Fruit fly (Drosophila melanogaster) whole organism, adult: ENCODE results near the gene Rnmt.

Experiments
- CG11617 ChIP-seq: fragments of 200-800 bp; sonication (Bioruptor generic); optimal IDR thresholded peaks from 2 replicates; lab custom pipeline; 2017; ENCODE audit warnings: mild to moderate bottlenecking, missing biosample characterization, missing genetic modification reagents, missing genetic modification characterization
- CG14711 ChIP-seq: fragments of 200-800 bp; sonication (Bioruptor generic); optimal IDR thresholded peaks from 2 replicates; lab custom pipeline; 2018; ENCODE audit warnings: missing biosample characterization, mild to moderate bottlenecking, missing genetic modification characterization, moderate library complexity
- CG33017 ChIP-seq: fragments of 200-800 bp; sonication (Bioruptor generic); optimal IDR thresholded peaks from 2 replicates; lab custom pipeline; 2018; ENCODE audit warnings: missing biosample characterization, mild to moderate bottlenecking, missing genetic modification characterization, moderate library complexity
- CG7045 ChIP-seq: fragments of 200-800 bp; sonication (Bioruptor generic); optimal IDR thresholded peaks from 2 replicates; lab custom pipeline; 2017; ENCODE audit warnings: missing biosample characterization, mild to moderate bottlenecking, missing genetic modification characterization
- Hr96 ChIP-seq: fragments of 200-800 bp; sonication (Bioruptor generic); optimal IDR thresholded peaks from 2 replicates; lab custom pipeline; 2016; ENCODE audit warnings: missing biosample characterization, missing genetic modification characterization
- cnc ChIP-seq, 2 experiments: fragments of >200 bp; optimal IDR thresholded peaks; 2 replicates each; lab custom pipeline; 2017
- kay ChIP-seq: fragments of 200-800 bp; sonication (Bioruptor generic); peaks from one replicate; lab custom pipeline; 2016; ENCODE audit warnings: missing biosample characterization, missing genetic modification characterization, borderline replicate concordance
- ovo ChIP-seq: fragments of 200-800 bp; sonication (Bioruptor generic); optimal IDR thresholded peaks from 2 replicates; lab custom pipeline; 2016; ENCODE audit warnings: missing biosample characterization, missing genetic modification characterization
- tj ChIP-seq: fragments of 200-800 bp; sonication (Bioruptor generic); optimal IDR thresholded peaks from 3 replicates; lab custom pipeline; 2017; ENCODE audit warnings: missing biosample characterization, mild to moderate bottlenecking, missing genetic modification characterization, moderate library complexity

dm6 chr2L:15058118-15058402 lies 48.3 kb downstream of the Rnmt start, which contains the start of gene CG33679:
- no peak for TF ChIP-seq tj
- TF ChIP-seq CG14711 (tag; lab: Kevin White, UChicago): no peak
- TF ChIP-seq CG11617 (GFP tag; lab: Kevin White, UChicago): no peak
- no peak for TF ChIP-seq CG7045 (GFP tag; lab: Kevin White, UChicago)
- no peak for TF ChIP-seq Hr96
- TF ChIP-seq kay (GFP tag; lab: Kevin White, UChicago): no peak
- no peak for TF ChIP-seq CG33017 (tag; lab: Kevin White, UChicago)
- TF ChIP-seq ovo (GFP tag; lab: Kevin White, UChicago): no peak
- no peak for TF ChIP-seq cnc (optimal IDR thresholded peaks at IDR 0.05; lab: Kevin White, UChicago)
